In genomic region chr3R:4739492-4740431, dm6 we compare ENCODE assay signal across 5 fruit fly cellular contexts.
TF ChIP-seq lines count a peak whose summit lies in the region.

No protein-coding gene starts in this region.

- TF ChIP-seq CTCF in whole organism, embryonic (GFP tag; optimal IDR thresholded peaks at IDR 0.05; lab: Kevin White, UChicago) = no peak

TF ChIP-seq in whole organism, adult, 20 proteins besides CTCF, POLR2A, EP300 and RAD21 (continues in another document):
- TF ChIP-seq cnc (optimal IDR thresholded peaks at IDR 0.05; lab: Kevin White, UChicago) (no peak), CG14711 (tag; optimal IDR thresholded peaks at IDR 0.05; lab: Kevin White, UChicago) (peak; percentile 58), bab1 (GFP tag; optimal IDR thresholded peaks at IDR 0.05; lab: Kevin White, UChicago) (peak; percentile 14), CG7045 (GFP tag; optimal IDR thresholded peaks at IDR 0.05; lab: Kevin White, UChicago) (peak; percentile 73), CG5204 (GFP tag; optimal IDR thresholded peaks at IDR 0.05; lab: Kevin White, UChicago) (peak; percentile 91), CG1620 (GFP tag; optimal IDR thresholded peaks at IDR 0.05; lab: Kevin White, UChicago) (peak; percentile 56), pad (GFP tag; optimal IDR thresholded peaks at IDR 0.05; lab: Kevin White, UChicago) (peak; percentile 68), kay (GFP tag; lab: Kevin White, UChicago; ENCODE audit: borderline replicate concordance) (peak; percentile 76), toe (GFP tag; optimal IDR thresholded peaks at IDR 0.05; lab: Kevin White, UChicago) (peak; percentile 85), Hr96 (GFP tag; optimal IDR thresholded peaks at IDR 0.05; lab: Kevin White, UChicago) (peak; percentile 64), tj (GFP tag; optimal IDR thresholded peaks at IDR 0.05; lab: Kevin White, UChicago) (peak; percentile 54), Clk (GFP tag; optimal IDR thresholded peaks at IDR 0.05; lab: Kevin White, UChicago) (peak; percentile 26), CG33017 (tag; optimal IDR thresholded peaks at IDR 0.05; lab: Kevin White, UChicago) (peak; percentile 68), CG11617 (GFP tag; optimal IDR thresholded peaks at IDR 0.05; lab: Kevin White, UChicago) (peak; percentile 87), CG12768 (GFP tag; optimal IDR thresholded peaks at IDR 0.05; lab: Kevin White, UChicago) (peak; percentile 69), ovo (GFP tag; optimal IDR thresholded peaks at IDR 0.05; lab: Kevin White, UChicago) (peak; percentile 18), CG7101 (tag; optimal IDR thresholded peaks at IDR 0.05; lab: Kevin White, UChicago) (peak; percentile 77), Mnt (GFP tag; optimal IDR thresholded peaks at IDR 0.05; lab: Kevin White, UChicago) (peak; percentile 88)

TF ChIP-seq in whole organism, embryonic, 481 proteins besides CTCF, POLR2A, EP300 and RAD21 (continues in another document):
- peak; percentile 74 for TF ChIP-seq NC2β (GFP tag; optimal IDR thresholded peaks at IDR 0.05; lab: Kevin White, UChicago)
- TF ChIP-seq Dbx (GFP tag; IDR thresholded peaks at IDR 0.05; lab: Robert Waterston, UW) = no peak
- no peak for TF ChIP-seq crol (GFP tag; IDR thresholded peaks at IDR 0.05; lab: Robert Waterston, UW)
- peak; percentile 54 for TF ChIP-seq CG3995 (GFP tag; optimal IDR thresholded peaks at IDR 0.05; lab: Kevin White, UChicago)
- TF ChIP-seq CG3065 (GFP tag; optimal IDR thresholded peaks at IDR 0.05; lab: Kevin White, UChicago) = peak; percentile 29
- TF ChIP-seq Ptx1 (GFP tag; IDR thresholded peaks at IDR 0.05; lab: Robert Waterston, UW) = no peak
- TF ChIP-seq wek (GFP tag; optimal IDR thresholded peaks at IDR 0.05; lab: Kevin White, UChicago) = no peak
- no peak for TF ChIP-seq ftz-f1 (GFP tag; optimal IDR thresholded peaks at IDR 0.05; lab: Kevin White, UChicago)
- TF ChIP-seq rib (GFP tag; IDR thresholded peaks at IDR 0.05; lab: Robert Waterston, UW) = no peak
- TF ChIP-seq CG14667 (GFP tag; IDR thresholded peaks at IDR 0.05; lab: Robert Waterston, UW) = no peak
- TF ChIP-seq Dip2 (GFP tag; IDR thresholded peaks at IDR 0.05; lab: Robert Waterston, UW) = no peak
- no peak for TF ChIP-seq ato (GFP tag; IDR thresholded peaks at IDR 0.05; lab: Robert Waterston, UW; ENCODE audit: partially characterized antibody)
- TF ChIP-seq ac (GFP tag; optimal IDR thresholded peaks at IDR 0.05; lab: Kevin White, UChicago) = peak; percentile 6
- peak; percentile 86 for TF ChIP-seq tx (GFP tag; optimal IDR thresholded peaks at IDR 0.05; lab: Kevin White, UChicago)
- TF ChIP-seq CkIIα-i1 (GFP tag; IDR thresholded peaks at IDR 0.05; lab: Robert Waterston, UW) = no peak
- TF ChIP-seq CG10431 (GFP tag; optimal IDR thresholded peaks at IDR 0.05; lab: Kevin White, UChicago) = peak; percentile 63
- peak; percentile 56 for TF ChIP-seq her (GFP tag; optimal IDR thresholded peaks at IDR 0.05; lab: Kevin White, UChicago)
- TF ChIP-seq CG4328 (GFP tag; optimal IDR thresholded peaks at IDR 0.05; lab: Kevin White, UChicago) = peak; percentile 84
- no peak for TF ChIP-seq Oaz (GFP tag; IDR thresholded peaks at IDR 0.05; lab: Robert Waterston, UW)

TF ChIP-seq in whole organism, prepupa, 60 proteins besides CTCF, POLR2A, EP300 and RAD21 (continues in another document):
- TF ChIP-seq fd59A (GFP tag; optimal IDR thresholded peaks at IDR 0.05; lab: Kevin White, UChicago) (peak; percentile 73), Sox14 (GFP tag; optimal IDR thresholded peaks at IDR 0.05; lab: Kevin White, UChicago) (peak; percentile 92), Ets21C (GFP tag; optimal IDR thresholded peaks at IDR 0.05; lab: Kevin White, UChicago) (peak; percentile 77), CG9139 (GFP tag; optimal IDR thresholded peaks at IDR 0.05; lab: Kevin White, UChicago) (peak; percentile 63), CG4318 (GFP tag; optimal IDR thresholded peaks at IDR 0.05; lab: Kevin White, UChicago) (peak; percentile 94), CG34406 (GFP tag; optimal IDR thresholded peaks at IDR 0.05; lab: Kevin White, UChicago) (peak; percentile 79), Lpt (GFP tag; optimal IDR thresholded peaks at IDR 0.05; lab: Kevin White, UChicago) (peak; percentile 78), CG6163 (GFP tag; IDR thresholded peaks at IDR 0.05; lab: Robert Waterston, UW) (no peak), Met (GFP tag; optimal IDR thresholded peaks at IDR 0.05; lab: Kevin White, UChicago) (peak; percentile 90), Hr4 (GFP tag; optimal IDR thresholded peaks at IDR 0.05; lab: Kevin White, UChicago) (peak; percentile 95), dac (GFP tag; optimal IDR thresholded peaks at IDR 0.05; lab: Kevin White, UChicago) (peak; percentile 82), Ets96B (tag; optimal IDR thresholded peaks at IDR 0.05; lab: Kevin White, UChicago) (peak; percentile 77), Hr38 (GFP tag; optimal IDR thresholded peaks at IDR 0.05; lab: Kevin White, UChicago) (no peak), CG8119 (GFP tag; IDR thresholded peaks at IDR 0.05; lab: Robert Waterston, UW) (no peak), Eip78C (GFP tag; lab: Kevin White, UChicago) (peak; percentile 98), Smox (GFP tag; optimal IDR thresholded peaks at IDR 0.05; lab: Kevin White, UChicago) (peak; percentile 86), Gug (GFP tag; IDR thresholded peaks at IDR 0.05; lab: Robert Waterston, UW) (no peak), CG6276 (GFP tag; optimal IDR thresholded peaks at IDR 0.05; lab: Kevin White, UChicago) (peak; percentile 92), CG32006 (GFP tag; optimal IDR thresholded peaks at IDR 0.05; lab: Kevin White, UChicago) (peak; percentile 98), CG11762 (GFP tag; optimal IDR thresholded peaks at IDR 0.05; lab: Kevin White, UChicago; ENCODE audit: insufficient read depth) (peak; percentile 78)

TF ChIP-seq in whole organism, pupa, 21 proteins besides CTCF, POLR2A, EP300 and RAD21:
- peak; percentile 86 for TF ChIP-seq CG8301 (tag; optimal IDR thresholded peaks at IDR 0.05; lab: Kevin White, UChicago)
- TF ChIP-seq CG9948 (tag; optimal IDR thresholded peaks at IDR 0.05; lab: Kevin White, UChicago) = peak; percentile 81
- peak; percentile 78 for TF ChIP-seq Pif1A (GFP tag; optimal IDR thresholded peaks at IDR 0.05; lab: Kevin White, UChicago)
- no peak for TF ChIP-seq CG12605 (GFP tag; IDR thresholded peaks at IDR 0.05; lab: Robert Waterston, UW)
- TF ChIP-seq CG8159 (tag; optimal IDR thresholded peaks at IDR 0.05; lab: Kevin White, UChicago) = peak; percentile 84
- no peak for TF ChIP-seq CG10348 (GFP tag; IDR thresholded peaks at IDR 0.05; lab: Robert Waterston, UW)
- TF ChIP-seq CG17806 (tag; optimal IDR thresholded peaks at IDR 0.05; lab: Kevin White, UChicago) = peak; percentile 65
- peak; percentile 76 for TF ChIP-seq CG15710 (tag; optimal IDR thresholded peaks at IDR 0.05; lab: Kevin White, UChicago)
- TF ChIP-seq Snoo (tag; optimal IDR thresholded peaks at IDR 0.05; lab: Kevin White, UChicago) = peak; percentile 81
- no peak for TF ChIP-seq fd96Ca (GFP tag; IDR thresholded peaks at IDR 0.05; lab: Robert Waterston, UW)
- TF ChIP-seq EcR (GFP tag; optimal IDR thresholded peaks at IDR 0.05; lab: Kevin White, UChicago) = peak; percentile 61
- TF ChIP-seq Ets98B (GFP tag; IDR thresholded peaks at IDR 0.05; lab: Robert Waterston, UW) = no peak
- peak; percentile 77 for TF ChIP-seq D1 (tag; optimal IDR thresholded peaks at IDR 0.05; lab: Kevin White, UChicago)
- TF ChIP-seq gl (tag; optimal IDR thresholded peaks at IDR 0.05; lab: Kevin White, UChicago) = no peak
- TF ChIP-seq CG14655 (GFP tag; optimal IDR thresholded peaks at IDR 0.05; lab: Kevin White, UChicago) = peak; percentile 95
- TF ChIP-seq rn (GFP tag; IDR thresholded peaks at IDR 0.05; lab: Robert Waterston, UW) = no peak
- TF ChIP-seq CG4496 (GFP tag; IDR thresholded peaks at IDR 0.05; lab: Robert Waterston, UW) = no peak
- TF ChIP-seq Pif1B (GFP tag; optimal IDR thresholded peaks at IDR 0.05; lab: Kevin White, UChicago) = peak; percentile 43
- peak; percentile 65 for TF ChIP-seq CG34367 (tag; optimal IDR thresholded peaks at IDR 0.05; lab: Kevin White, UChicago)
- TF ChIP-seq CG13204 (GFP tag; optimal IDR thresholded peaks at IDR 0.05; lab: Kevin White, UChicago) = peak; percentile 40
- TF ChIP-seq CG32121 (GFP tag; IDR thresholded peaks at IDR 0.05; lab: Robert Waterston, UW) = no peak

TF ChIP-seq in whole organism, wandering third instar larva, 38 proteins besides CTCF, POLR2A, EP300 and RAD21 (continues in another document):
- TF ChIP-seq ey (GFP tag; optimal IDR thresholded peaks at IDR 0.05; lab: Kevin White, UChicago) = peak; percentile 84
- TF ChIP-seq Rel (GFP tag; optimal IDR thresholded peaks at IDR 0.05; lab: Kevin White, UChicago) = no peak
- peak; percentile 16 for TF ChIP-seq Rel (tag; optimal IDR thresholded peaks at IDR 0.05; lab: Kevin White, UChicago)
- no peak for TF ChIP-seq N (GFP tag; optimal IDR thresholded peaks at IDR 0.05; lab: Kevin White, UChicago)
- TF ChIP-seq CG32264 (GFP tag; optimal IDR thresholded peaks at IDR 0.05; lab: Kevin White, UChicago) = no peak
- peak; percentile 70 for TF ChIP-seq dmrt93B (GFP tag; optimal IDR thresholded peaks at IDR 0.05; lab: Kevin White, UChicago)
- TF ChIP-seq sv (GFP tag; optimal IDR thresholded peaks at IDR 0.05; lab: Kevin White, UChicago) = peak; percentile 88
- TF ChIP-seq rgr (GFP tag; optimal IDR thresholded peaks at IDR 0.05; lab: Kevin White, UChicago) = peak; percentile 72
- peak; percentile 78 for TF ChIP-seq h (GFP tag; optimal IDR thresholded peaks at IDR 0.05; lab: Kevin White, UChicago)
- TF ChIP-seq psq (GFP tag; optimal IDR thresholded peaks at IDR 0.05; lab: Kevin White, UChicago) = peak; percentile 77
- no peak for TF ChIP-seq Hr78 (GFP tag; optimal IDR thresholded peaks at IDR 0.05; lab: Kevin White, UChicago)
- TF ChIP-seq OdsH (GFP tag; optimal IDR thresholded peaks at IDR 0.05; lab: Kevin White, UChicago) = peak; percentile 72
- TF ChIP-seq woc (GFP tag; optimal IDR thresholded peaks at IDR 0.05; lab: Kevin White, UChicago) = peak; percentile 87
- no peak for TF ChIP-seq lola (GFP tag; optimal IDR thresholded peaks at IDR 0.05; lab: Kevin White, UChicago)
- TF ChIP-seq Dfd (GFP tag; optimal IDR thresholded peaks at IDR 0.05; lab: Kevin White, UChicago) = no peak
- TF ChIP-seq br (GFP tag; optimal IDR thresholded peaks at IDR 0.05; lab: Kevin White, UChicago) = peak; percentile 81
- no peak for TF ChIP-seq GATAd (GFP tag; optimal IDR thresholded peaks at IDR 0.05; lab: Kevin White, UChicago)
- TF ChIP-seq usp (GFP tag; optimal IDR thresholded peaks at IDR 0.05; lab: Kevin White, UChicago) = no peak
- TF ChIP-seq Jra (GFP tag; optimal IDR thresholded peaks at IDR 0.05; lab: Kevin White, UChicago) = peak; percentile 38
- peak; percentile 75 to 94 for TF ChIP-seq dl (GFP tag; optimal IDR thresholded peaks at IDR 0.05; lab: Kevin White, UChicago; ENCODE audit: insufficient read depth in 1 of 2, partially characterized antibody in 2 of 2)
- peak; percentile 71 for TF ChIP-seq HLH106 (tag; optimal IDR thresholded peaks at IDR 0.05; lab: Kevin White, UChicago)
- TF ChIP-seq CrebA (GFP tag; optimal IDR thresholded peaks at IDR 0.05; lab: Kevin White, UChicago; ENCODE audit: borderline replicate concordance) = peak; percentile 93
- TF ChIP-seq Dif (GFP tag; optimal IDR thresholded peaks at IDR 0.05; lab: Kevin White, UChicago; ENCODE audit: partially characterized antibody) = peak; percentile 94
- peak; percentile 73 for TF ChIP-seq tai (GFP tag; optimal IDR thresholded peaks at IDR 0.05; lab: Kevin White, UChicago)
